Worm (Caenorhabditis elegans): ENCODE data around the gene hrpl-1.

- TF ChIP-seq fkh-10 (GFP tag; optimal IDR thresholded peaks at IDR 0.05) (peak; percentile 42), lsy-2 (tag; optimal IDR thresholded peaks at IDR 0.05) (peak; percentile 46 to 79), sdz-12 (GFP tag; optimal IDR thresholded peaks at IDR 0.05) (no peak), daf-12 (tag; optimal IDR thresholded peaks at IDR 0.05) (no peak), lim-7 (GFP tag; IDR thresholded peaks at IDR 0.05) (no peak)
These were observed 28.0 kb downstream of the hrpl-1 start for ce11 chrII:6926488-6926887.
